Worm (Caenorhabditis elegans): ENCODE measurements around the gene F55G11.7.

Gene F55G11.7

ce11 chrIV:12989355-12989754 lies 29.1 kb downstream of the F55G11.7 start, which contains the start of gene K10D11.6:
Gene K10D11.6 (minus strand): TSS chrIV:12989455.
- TF ChIP-seq lin-13 (tag; optimal IDR thresholded peaks at IDR 0.05) (no peak), elt-1 (tag; optimal IDR thresholded peaks at IDR 0.05; ENCODE audit: borderline replicate concordance, insufficient read depth) (no peak), tbx-8 (GFP tag; optimal IDR thresholded peaks at IDR 0.05) (no peak), ham-2 (GFP tag; optimal IDR thresholded peaks at IDR 0.05) (no peak), snpc-4 (tag; optimal IDR thresholded peaks at IDR 0.05) (no peak), blmp-1 (tag; optimal IDR thresholded peaks at IDR 0.05) (no peak), M03D4.4 (tag; optimal IDR thresholded peaks at IDR 0.05) (no peak), lin-32 (GFP tag; optimal IDR thresholded peaks at IDR 0.05) (no peak), unc-62 (GFP tag; optimal IDR thresholded peaks at IDR 0.05) (no peak)

ce11 chrIV:12990638-12991037 lies 30.4 kb downstream of the F55G11.7 start:
- TF ChIP-seq lin-13 (tag; optimal IDR thresholded peaks at IDR 0.05) = no peak
- no peak for TF ChIP-seq nhr-76 (tag; optimal IDR thresholded peaks at IDR 0.05)
- TF ChIP-seq hlh-1 (tag; optimal IDR thresholded peaks at IDR 0.05) = no peak
- no peak for TF ChIP-seq ham-2 (GFP tag; optimal IDR thresholded peaks at IDR 0.05)
- no peak for TF ChIP-seq mls-2 (tag; optimal IDR thresholded peaks at IDR 0.05)
- no peak for TF ChIP-seq nhr-237 (tag; optimal IDR thresholded peaks at IDR 0.05)

ce11 chrIV:12991629-12992028 lies 31.4 kb downstream of the F55G11.7 start, which contains the start of gene K10D11.5:
Gene K10D11.5 (minus strand): TSS chrIV:12991843.
- no peak for TF ChIP-seq M03D4.4 (tag; optimal IDR thresholded peaks at IDR 0.05)

ce11 chrIV:12994376-12994775 lies 34.1 kb downstream of the F55G11.7 start, which contains the start of gene K10D11.4:
Gene K10D11.4 (minus strand): TSS chrIV:12994476.
- TF ChIP-seq zip-8 (tag; optimal IDR thresholded peaks at IDR 0.05) = peak; percentile 48
- no peak for TF ChIP-seq ham-2 (GFP tag; optimal IDR thresholded peaks at IDR 0.05)

- TF ChIP-seq mab-5 (tag; optimal IDR thresholded peaks at IDR 0.05) = no peak
- no peak for TF ChIP-seq sptf-1 (tag; optimal IDR thresholded peaks at IDR 0.05)
- no peak for TF ChIP-seq bed-3 (GFP tag; optimal IDR thresholded peaks at IDR 0.05)
- no peak for TF ChIP-seq pha-4 (tag; optimal IDR thresholded peaks at IDR 0.05)
- TF ChIP-seq elt-1 (tag; optimal IDR thresholded peaks at IDR 0.05; ENCODE audit: borderline replicate concordance, insufficient read depth) = no peak
- TF ChIP-seq unc-120 (tag; optimal IDR thresholded peaks at IDR 0.05; ENCODE audit: poor library complexity, severe bottlenecking) = no peak
- TF ChIP-seq snpc-4 (tag; optimal IDR thresholded peaks at IDR 0.05) = no peak
- TF ChIP-seq hlh-1 (tag; optimal IDR thresholded peaks at IDR 0.05) = no peak
- TF ChIP-seq nhr-237 (tag; optimal IDR thresholded peaks at IDR 0.05) = no peak
- no peak for TF ChIP-seq lin-32 (GFP tag; optimal IDR thresholded peaks at IDR 0.05)
- TF ChIP-seq mls-2 (tag; optimal IDR thresholded peaks at IDR 0.05) = no peak
- TF ChIP-seq ces-1 (GFP tag; optimal IDR thresholded peaks at IDR 0.05) = no peak
- TF ChIP-seq unc-62 (GFP tag; optimal IDR thresholded peaks at IDR 0.05) = no peak
- no peak for TF ChIP-seq elt-3 (tag; optimal IDR thresholded peaks at IDR 0.05)
- TF ChIP-seq nhr-2 (tag; optimal IDR thresholded peaks at IDR 0.05) = no peak
- no peak for TF ChIP-seq drap-1 (GFP tag; optimal IDR thresholded peaks at IDR 0.05)
- no peak for TF ChIP-seq nhr-76 (tag; optimal IDR thresholded peaks at IDR 0.05)
- TF ChIP-seq ceh-83 (GFP tag; optimal IDR thresholded peaks at IDR 0.05) = no peak
- TF ChIP-seq lsy-2 (tag; optimal IDR thresholded peaks at IDR 0.05) = no peak
Observed at ce11 chrIV:12995886-12996285, 35.6 kb downstream of the F55G11.7 start, which contains the start of gene K10D11.7. Gene K10D11.7 (minus strand): TSS chrIV:12995986.

ce11 chrIV:12997560-12997959 lies 37.3 kb downstream of the F55G11.7 start:
- no peak for TF ChIP-seq sem-2 (GFP tag; optimal IDR thresholded peaks at IDR 0.05)
- TF ChIP-seq mep-1 (tag; optimal IDR thresholded peaks at IDR 0.05) = no peak
- no peak for TF ChIP-seq bed-3 (GFP tag; optimal IDR thresholded peaks at IDR 0.05)
- TF ChIP-seq flh-1 (GFP tag; optimal IDR thresholded peaks at IDR 0.05) = no peak
- TF ChIP-seq ceh-39 (tag; optimal IDR thresholded peaks at IDR 0.05) = no peak
- no peak for TF ChIP-seq snpc-4 (tag; optimal IDR thresholded peaks at IDR 0.05)
- TF ChIP-seq drap-1 (GFP tag; optimal IDR thresholded peaks at IDR 0.05) = no peak
- TF ChIP-seq ceh-43 (GFP tag; optimal IDR thresholded peaks at IDR 0.05) = no peak

Data from whole organism, mixed stage, embryonic.